Fruit fly (Drosophila melanogaster): Measurements from ENCODE around the gene CG42726.

CG42726 gene

dm6 chr3R:15319912-15320746 is 27.7 kb upstream of the CG42726 start, which contains the start of the genes CG6276 and CG44040 (continued):
- TF ChIP-seq Ets21C (GFP tag; optimal IDR thresholded peaks at IDR 0.05) (peak; percentile 58), Hr4 (GFP tag; optimal IDR thresholded peaks at IDR 0.05) (peak; percentile 50), Blimp-1 (GFP tag; optimal IDR thresholded peaks at IDR 0.05) (peak; percentile 7), Lpt (GFP tag; optimal IDR thresholded peaks at IDR 0.05) (peak; percentile 2), CG3919 (GFP tag; optimal IDR thresholded peaks at IDR 0.05) (peak; percentile 63), Sox15 (GFP tag; optimal IDR thresholded peaks at IDR 0.05) (peak; percentile 20), CG8119 (GFP tag; IDR thresholded peaks at IDR 0.05) (peak; percentile 37; the same call in 1 of the 3 replicates), CG15336 (GFP tag; IDR thresholded peaks at IDR 0.05) (0 out of 2 replicates have a peak, but pooled peaks have one; percentile 24), CG31627 (GFP tag; optimal IDR thresholded peaks at IDR 0.05) (peak; percentile 57), CG34406 (GFP tag; optimal IDR thresholded peaks at IDR 0.05) (peak; percentile 19), lz (GFP tag; optimal IDR thresholded peaks at IDR 0.05) (peak; percentile 68), svp (GFP tag) (no peak), CG10631 (GFP tag; optimal IDR thresholded peaks at IDR 0.05) (peak; percentile 58), CG4318 (GFP tag; optimal IDR thresholded peaks at IDR 0.05) (no peak), Smox (GFP tag; optimal IDR thresholded peaks at IDR 0.05) (no peak), esn (GFP tag; optimal IDR thresholded peaks at IDR 0.05) (peak; percentile 76), cyc (GFP tag; optimal IDR thresholded peaks at IDR 0.05) (peak; percentile 37), Met (GFP tag; optimal IDR thresholded peaks at IDR 0.05) (peak; percentile 58), CG32006 (GFP tag; optimal IDR thresholded peaks at IDR 0.05) (peak; percentile 63), Sox102F (GFP tag; optimal IDR thresholded peaks at IDR 0.05) (no peak), CG1621 (tag; optimal IDR thresholded peaks at IDR 0.05) (peak; percentile 26), Ets96B (tag; optimal IDR thresholded peaks at IDR 0.05) (peak; percentile 34), CG11294 (GFP tag; IDR thresholded peaks at IDR 0.05) (peak; percentile 10; the same call in 1 of the 2 replicates), dac (GFP tag; optimal IDR thresholded peaks at IDR 0.05) (peak; percentile 51), vri (GFP tag; optimal IDR thresholded peaks at IDR 0.05) (no peak), Gug (GFP tag; IDR thresholded peaks at IDR 0.05) (no peak), CG8319 (GFP tag; optimal IDR thresholded peaks at IDR 0.05) (no peak), ss (GFP tag; optimal IDR thresholded peaks at IDR 0.05) (peak in 1 of 2 experiments; percentile 42), salr (GFP tag; optimal IDR thresholded peaks at IDR 0.05) (peak; percentile 40 to 64), CG9139 (GFP tag; optimal IDR thresholded peaks at IDR 0.05) (no peak), CG11902 (GFP tag; optimal IDR thresholded peaks at IDR 0.05) (peak; percentile 16), Eip75B (GFP tag; optimal IDR thresholded peaks at IDR 0.05) (peak; percentile 61), fd59A (GFP tag; optimal IDR thresholded peaks at IDR 0.05) (peak; percentile 30), pdm3 (GFP tag; optimal IDR thresholded peaks at IDR 0.05) (peak; percentile 69), spab (GFP tag; optimal IDR thresholded peaks at IDR 0.05) (no peak)

- peak; percentile 3 for TF ChIP-seq dsx (GFP tag; optimal IDR thresholded peaks at IDR 0.05; ENCODE audit: poor library complexity, severe bottlenecking)
- TF ChIP-seq CG3919 (GFP tag; optimal IDR thresholded peaks at IDR 0.05) = no peak
Measured at dm6 chr3R:15320747-15321085, 27.1 kb upstream of the CG42726 start, which contains the start of gene ear. TSS of gene ear (plus strand) at chr3R:15320756.

- TF ChIP-seq CG6163 (GFP tag; IDR thresholded peaks at IDR 0.05) (no peak), spab (GFP tag; optimal IDR thresholded peaks at IDR 0.05) (no peak), CG3919 (GFP tag; optimal IDR thresholded peaks at IDR 0.05) (no peak), CG6854 (GFP tag; optimal IDR thresholded peaks at IDR 0.05) (no peak), Lpt (GFP tag; optimal IDR thresholded peaks at IDR 0.05) (no peak), CG11762 (GFP tag; optimal IDR thresholded peaks at IDR 0.05; ENCODE audit: insufficient read depth) (no peak), Eip78C (GFP tag) (no peak), Met (GFP tag; optimal IDR thresholded peaks at IDR 0.05) (no peak), topi (GFP tag; optimal IDR thresholded peaks at IDR 0.05) (no peak), CG32006 (GFP tag; optimal IDR thresholded peaks at IDR 0.05) (no peak), salr (GFP tag; optimal IDR thresholded peaks at IDR 0.05) (no peak), achi (GFP tag; optimal IDR thresholded peaks at IDR 0.05) (no peak), lz (GFP tag; optimal IDR thresholded peaks at IDR 0.05) (no peak), Hr4 (GFP tag; optimal IDR thresholded peaks at IDR 0.05) (no peak), esn (GFP tag; optimal IDR thresholded peaks at IDR 0.05) (no peak), CG10669 (GFP tag; optimal IDR thresholded peaks at IDR 0.05) (no peak)
Measured at dm6 chr3R:15328083-15328779, 19.6 kb upstream of the CG42726 start, which contains the start of the genes CG6236 and ea. TSS of gene CG6236 (minus strand) at chr3R:15328269. TSS of gene ea (plus strand) at chr3R:15328729.

Measured in whole organism, prepupa.